Worm (Caenorhabditis elegans) whole organism, late embryonic: ENCODE results near the gene ZK688.5.

ENCODE experiments used
- ama-1 ChIP-seq: fragments of 150-350 bp; optimal IDR thresholded peaks from 2 replicates; lab custom pipeline; 2014
- dve-1 ChIP-seq: sonication (generic microtip); optimal IDR thresholded peaks from 2 replicates; lab custom pipeline; 2017; ENCODE audit warnings: antibody characterized with exemption, mild to moderate bottlenecking, missing genetic modification characterization, missing compliant biosample characterization
- elt-2 ChIP-seq: sonication (generic microtip); optimal IDR thresholded peaks from 2 replicates; lab custom pipeline; 2016; ENCODE audit warnings: missing genetic modification reagents, missing genetic modification characterization, missing compliant biosample characterization
- pag-3 ChIP-seq: sonication (generic microtip); optimal IDR thresholded peaks from 2 replicates; lab custom pipeline; 2016; ENCODE audit warnings: missing compliant biosample characterization, missing genetic modification characterization, borderline replicate concordance
- ttx-3 ChIP-seq: sonication (generic microtip); optimal IDR thresholded peaks from 2 replicates; lab custom pipeline; 2016; ENCODE audit warnings: missing genetic modification reagents, missing genetic modification characterization, missing compliant biosample characterization
- zip-5 ChIP-seq: sonication (generic microtip); optimal IDR thresholded peaks from 2 replicates; lab custom pipeline; 2016; ENCODE audit warnings: missing genetic modification characterization, missing compliant biosample characterization

ce11 chrIII:7922207-7922606 is 30.8 kb upstream of the ZK688.5 start, which contains the start of gene C29E4.17:
- TF ChIP-seq ama-1 (lab: Kevin White, UChicago) (no peak), zip-5 (tag; lab: Kevin White, UChicago) (no peak), ttx-3 (tag; lab: Kevin White, UChicago) (no peak), pag-3 (tag; lab: Kevin White, UChicago) (no peak), dve-1 (tag; lab: Kevin White, UChicago) (no peak), elt-2 (tag; lab: Kevin White, UChicago) (no peak)
